Fruit fly (Drosophila melanogaster) whole organism, embryonic: Measurements from ENCODE around the gene Non3.

Source experiments
- B-H2 ChIP-seq: fragments of 200-800 bp; sonication (Bioruptor generic); optimal IDR thresholded peaks from 2 replicates; lab custom pipeline; 2018; ENCODE audit warnings: missing biosample characterization, mild to moderate bottlenecking, missing genetic modification characterization
- CG12104 ChIP-seq: fragments of 200-800 bp; sonication (Bioruptor generic); optimal IDR thresholded peaks from 3 replicates; lab custom pipeline; 2016; ENCODE audit warnings: missing biosample characterization, missing genetic modification characterization
- CG15011 ChIP-seq: fragments of 200-800 bp; sonication (Bioruptor generic); optimal IDR thresholded peaks from 3 replicates; lab custom pipeline; 2018; ENCODE audit warnings: missing biosample characterization, mild to moderate bottlenecking, missing genetic modification characterization
- CG15073 ChIP-seq: fragments of 200-800 bp; sonication (Bioruptor generic); optimal IDR thresholded peaks from 2 replicates; lab custom pipeline; 2016; ENCODE audit warnings: missing biosample characterization, missing genetic modification characterization
- CG16863 ChIP-seq: fragments of 200-800 bp; sonication (Bioruptor generic); optimal IDR thresholded peaks from 3 replicates; lab custom pipeline; 2016; ENCODE audit warnings: missing biosample characterization, missing genetic modification characterization
- CG32772 ChIP-seq: fragments of 200-800 bp; sonication (Bioruptor generic); IDR thresholded peaks from 2 replicates; pipeline ENCODE4 v1.3.6; 2022; ENCODE audit warnings: missing biosample characterization, missing genetic modification characterization
- CG34376 ChIP-seq: fragments of 200-800 bp; sonication (Bioruptor generic); optimal IDR thresholded peaks from 2 replicates; lab custom pipeline; 2018; ENCODE audit warnings: missing biosample characterization, mild to moderate bottlenecking, missing genetic modification characterization
- CG34422 ChIP-seq: fragments of 200-800 bp; sonication (Bioruptor generic); IDR thresholded peaks from 3 replicates; pipeline ENCODE4 v1.3.6; 2022; ENCODE audit warnings: missing biosample characterization, missing genetic modification characterization
- CG4328 ChIP-seq: fragments of 200-800 bp; sonication (Bioruptor generic); optimal IDR thresholded peaks from 3 replicates; lab custom pipeline; 2017; ENCODE audit warnings: missing biosample characterization, missing genetic modification reagents, missing genetic modification characterization
- CG4707 ChIP-seq: fragments of 200-800 bp; sonication (Bioruptor generic); optimal IDR thresholded peaks from 2 replicates; lab custom pipeline; 2018; ENCODE audit warnings: missing biosample characterization, mild to moderate bottlenecking, missing genetic modification characterization, moderate library complexity
- CG7271 ChIP-seq: fragments of 200-800 bp; sonication (Bioruptor generic); optimal IDR thresholded peaks from 2 replicates; lab custom pipeline; 2018; ENCODE audit warnings: missing biosample characterization, mild to moderate bottlenecking, missing genetic modification characterization, moderate library complexity
- CG8478 ChIP-seq: fragments of >200 bp; optimal IDR thresholded peaks from 2 replicates; lab custom pipeline; 2018
- CG9215 ChIP-seq: fragments of 200-800 bp; sonication (Bioruptor generic); IDR thresholded peaks from 2 replicates; pipeline ENCODE4 v1.3.6; 2022; ENCODE audit warnings: missing biosample characterization, missing genetic modification characterization
- Chrac-16 ChIP-seq: fragments of 200-800 bp; sonication (Bioruptor generic); optimal IDR thresholded peaks from 3 replicates; lab custom pipeline; 2016; ENCODE audit warnings: missing biosample characterization, missing genetic modification characterization
- Dbx ChIP-seq: fragments of 200-800 bp; sonication (Bioruptor generic); IDR thresholded peaks from 3 replicates; pipeline ENCODE4 v1.3.6; 2022; ENCODE audit warnings: missing biosample characterization, missing genetic modification characterization
- Dek ChIP-seq: fragments of 200-800 bp; sonication (Bioruptor generic); optimal IDR thresholded peaks from 3 replicates; lab custom pipeline; 2019; ENCODE audit warnings: missing biosample characterization, mild to moderate bottlenecking, missing genetic modification characterization, moderate library complexity
- Doc3 ChIP-seq: fragments of 200-800 bp; sonication (Bioruptor generic); IDR thresholded peaks from 3 replicates; pipeline ENCODE4 v1.3.6; 2022; ENCODE audit warnings: missing biosample characterization, missing genetic modification characterization; ENCODE audit not compliant: partially characterized antibody
- HLH3B ChIP-seq: fragments of 200-800 bp; sonication (Bioruptor generic); IDR thresholded peaks from 2 replicates; pipeline ENCODE4 v1.3.6; 2022; ENCODE audit warnings: missing biosample characterization, missing genetic modification characterization
- HLH4C ChIP-seq: fragments of 200-800 bp; sonication (Bioruptor generic); IDR thresholded peaks from 3 replicates; pipeline ENCODE4 v1.3.6; 2022; ENCODE audit warnings: missing biosample characterization, missing genetic modification characterization; ENCODE audit not compliant: partially characterized antibody
- Hey ChIP-seq: fragments of 200-800 bp; sonication (Bioruptor generic); optimal IDR thresholded peaks from 3 replicates; lab custom pipeline; 2018; ENCODE audit warnings: missing biosample characterization, mild to moderate bottlenecking, missing genetic modification characterization
- Hr78 ChIP-seq, 2 experiments: fragments of 200-800 bp in 1 of 2; fragments of >200 bp in 1 of 2; sonication (Bioruptor generic) in 1 of 2; optimal IDR thresholded peaks; 2 replicates each; lab custom pipeline; 2017 to 2019; ENCODE audit warnings: missing biosample characterization in 2 of 2, missing genetic modification characterization in 2 of 2, mild to moderate bottlenecking in 1 of 2, moderate library complexity in 1 of 2
- NC2β ChIP-seq: fragments of 200-800 bp; sonication (Bioruptor generic); optimal IDR thresholded peaks from 2 replicates; lab custom pipeline; 2016; ENCODE audit warnings: missing biosample characterization, missing genetic modification characterization
- Neu2 ChIP-seq: fragments of 200-800 bp; sonication (Bioruptor generic); optimal IDR thresholded peaks from 3 replicates; lab custom pipeline; 2016; ENCODE audit warnings: missing biosample characterization, missing genetic modification characterization, borderline replicate concordance
- Nf-YA ChIP-seq: fragments of 200-800 bp; sonication (Bioruptor generic); IDR thresholded peaks from 2 replicates; pipeline ENCODE4 v1.3.6; 2022; ENCODE audit warnings: missing biosample characterization, missing genetic modification characterization
- Optix ChIP-seq: fragments of 200-800 bp; sonication (Bioruptor generic); IDR thresholded peaks from 3 replicates; pipeline ENCODE4 v1.3.6; 2022; ENCODE audit warnings: missing biosample characterization, missing genetic modification characterization
- PHDP ChIP-seq: fragments of 200-800 bp; sonication (Bioruptor generic); optimal IDR thresholded peaks from 3 replicates; lab custom pipeline; 2018; ENCODE audit warnings: missing biosample characterization, mild to moderate bottlenecking, missing genetic modification characterization, moderate library complexity
- Xbp1 ChIP-seq: fragments of 200-800 bp; sonication (Bioruptor generic); optimal IDR thresholded peaks from 3 replicates; lab custom pipeline; 2016; ENCODE audit warnings: missing biosample characterization, mild to moderate bottlenecking, missing genetic modification characterization
- amos ChIP-seq: fragments of 200-800 bp; sonication (Bioruptor generic); IDR thresholded peaks from 2 replicates; pipeline ENCODE4 v1.3.6; 2022; ENCODE audit warnings: missing biosample characterization, missing genetic modification characterization; ENCODE audit not compliant: partially characterized antibody
- caup ChIP-seq: fragments of 200-800 bp; sonication (Bioruptor generic); optimal IDR thresholded peaks from 3 replicates; lab custom pipeline; 2017; ENCODE audit warnings: missing biosample characterization, mild to moderate bottlenecking, missing genetic modification characterization, moderate library complexity; ENCODE audit not compliant: severe bottlenecking
- ewg ChIP-seq: fragments of 200-800 bp; sonication (Bioruptor generic); optimal IDR thresholded peaks from 3 replicates; lab custom pipeline; 2017; ENCODE audit warnings: mild to moderate bottlenecking, missing biosample characterization, missing genetic modification reagents, missing genetic modification characterization
- fd102C ChIP-seq: fragments of 200-800 bp; sonication (Bioruptor generic); optimal IDR thresholded peaks from 2 replicates; lab custom pipeline; 2018; ENCODE audit warnings: missing biosample characterization, mild to moderate bottlenecking, missing genetic modification characterization, moderate library complexity
- gsb ChIP-seq: fragments of 200-800 bp; sonication (Bioruptor generic); IDR thresholded peaks from 2 replicates; pipeline ENCODE4 v1.3.6; 2022; ENCODE audit warnings: missing biosample characterization, missing genetic modification characterization
- h ChIP-seq: fragments of >200 bp; optimal IDR thresholded peaks from 2 replicates; lab custom pipeline; 2017
- her ChIP-seq: fragments of 200-800 bp; sonication (Bioruptor generic); optimal IDR thresholded peaks from 2 replicates; lab custom pipeline; 2016; ENCODE audit warnings: missing biosample characterization, missing genetic modification characterization
- ind ChIP-seq: fragments of 200-800 bp; sonication (Bioruptor generic); optimal IDR thresholded peaks from 3 replicates; lab custom pipeline; 2016; ENCODE audit warnings: missing biosample characterization, missing genetic modification characterization
- jigr1 ChIP-seq: fragments of 200-800 bp; sonication (Bioruptor generic); IDR thresholded peaks from 3 replicates; pipeline ENCODE4 v1.3.6; 2022; ENCODE audit warnings: missing biosample characterization, missing genetic modification characterization
- mirr ChIP-seq: fragments of 200-800 bp; sonication (Bioruptor generic); optimal IDR thresholded peaks from 3 replicates; lab custom pipeline; 2018; ENCODE audit warnings: missing biosample characterization, mild to moderate bottlenecking, missing genetic modification characterization
- nau ChIP-seq: fragments of 200-800 bp; sonication (Bioruptor generic); optimal IDR thresholded peaks from 3 replicates; lab custom pipeline; 2017; ENCODE audit warnings: missing biosample characterization, mild to moderate bottlenecking, missing genetic modification characterization, missing genetic modification reagents
- nerfin-2 ChIP-seq: fragments of 200-800 bp; sonication (Bioruptor generic); IDR thresholded peaks from 2 replicates; pipeline ENCODE4 v1.3.6; 2022; ENCODE audit warnings: missing biosample characterization, missing genetic modification characterization; ENCODE audit not compliant: partially characterized antibody
- nom ChIP-seq: fragments of 200-800 bp; sonication (Bioruptor generic); optimal IDR thresholded peaks from 2 replicates; lab custom pipeline; 2017; ENCODE audit warnings: missing biosample characterization, missing genetic modification characterization, mild to moderate bottlenecking, moderate library complexity, missing genetic modification reagents
- oc ChIP-seq: fragments of 200-800 bp; sonication (Bioruptor generic); optimal IDR thresholded peaks from 2 replicates; lab custom pipeline; 2018; ENCODE audit warnings: missing biosample characterization, mild to moderate bottlenecking, missing genetic modification characterization, moderate library complexity
- otp ChIP-seq: fragments of 200-800 bp; sonication (Bioruptor generic); IDR thresholded peaks from 3 replicates; pipeline ENCODE4, ENCODE4 v1.3.6; 2022; ENCODE audit warnings: missing biosample characterization, missing genetic modification characterization
- peb ChIP-seq: fragments of 200-800 bp; sonication (Bioruptor generic); IDR thresholded peaks from 2 replicates; pipeline ENCODE4 v1.3.6; 2022; ENCODE audit warnings: missing biosample characterization, missing genetic modification characterization
- phol ChIP-seq: fragments of 200-800 bp; sonication (Bioruptor generic); optimal IDR thresholded peaks from 3 replicates; lab custom pipeline; 2018; ENCODE audit warnings: missing biosample characterization, mild to moderate bottlenecking, missing genetic modification characterization, moderate library complexity
- pum ChIP-seq: fragments of 200-800 bp; sonication (Bioruptor generic); optimal IDR thresholded peaks from 2 replicates; lab custom pipeline; 2016; ENCODE audit warnings: missing biosample characterization, missing genetic modification characterization
- pzg ChIP-seq: fragments of 200-800 bp; sonication (Bioruptor generic); optimal IDR thresholded peaks from 3 replicates; lab custom pipeline; 2018; ENCODE audit warnings: missing biosample characterization, mild to moderate bottlenecking, missing genetic modification characterization, moderate library complexity
- slou ChIP-seq: fragments of 200-800 bp; sonication (Bioruptor generic); optimal IDR thresholded peaks from 3 replicates; lab custom pipeline; 2016; ENCODE audit warnings: missing biosample characterization, missing genetic modification characterization
- sr ChIP-seq: fragments of 200-800 bp; sonication (Bioruptor generic); IDR thresholded peaks from 3 replicates; pipeline ENCODE4 v1.3.6; 2022; ENCODE audit warnings: missing biosample characterization, missing genetic modification characterization
- trh ChIP-seq: fragments of 200-800 bp; sonication (Bioruptor generic); optimal IDR thresholded peaks from 2 replicates; lab custom pipeline; 2016; ENCODE audit warnings: missing biosample characterization, missing genetic modification characterization
- z ChIP-seq: fragments of 200-800 bp; sonication (Bioruptor generic); IDR thresholded peaks from 3 replicates; pipeline ENCODE4 v1.3.6; 2022; ENCODE audit warnings: missing biosample characterization, missing genetic modification characterization
- zfh1 ChIP-seq: fragments of 200-800 bp; sonication (Bioruptor generic); IDR thresholded peaks from 3 replicates; pipeline ENCODE4 v1.3.6; 2022; ENCODE audit warnings: missing biosample characterization, missing genetic modification characterization

The Non3 gene

dm6 chr3R:18223434-18223833 lies at the start of gene Non3, which contains the start of gene mTerf5 (continued):
- TF ChIP-seq caup (GFP tag; lab: Kevin White, UChicago) (peak; percentile 58), sr (no peak), nerfin-2 (GFP tag; lab: Robert Waterston, UW) (peak; percentile 72), CG16863 (GFP tag; lab: Kevin White, UChicago) (peak; percentile 44), CG34422 (GFP tag; lab: Robert Waterston, UW) (peak; percentile 77), nau (GFP tag; lab: Kevin White, UChicago) (no peak), gsb (GFP tag; lab: Robert Waterston, UW) (no peak), NC2β (GFP tag; lab: Kevin White, UChicago) (no peak), ewg (GFP tag; lab: Kevin White, UChicago) (peak; percentile 81), CG9215 (peak; percentile 46), HLH4C (GFP tag; lab: Robert Waterston, UW) (peak; percentile 86), z (GFP tag; lab: Robert Waterston, UW) (no peak), CG12104 (GFP tag; lab: Kevin White, UChicago) (no peak), B-H2 (GFP tag; lab: Kevin White, UChicago) (peak; percentile 70), Optix (GFP tag; lab: Robert Waterston, UW) (peak; percentile 37; the same call in 1 of the 3 replicates), otp (GFP tag; lab: Robert Waterston, UW) (no peak), CG7271 (tag; lab: Kevin White, UChicago) (peak; percentile 44), CG15011 (GFP tag; lab: Kevin White, UChicago) (no peak), fd102C (GFP tag; lab: Kevin White, UChicago) (no peak), nom (GFP tag; lab: Kevin White, UChicago) (peak; percentile 27), h (no peak), CG8478 (lab: Kevin White, UChicago) (no peak), Hey (tag; lab: Kevin White, UChicago) (no peak), peb (GFP tag; lab: Robert Waterston, UW) (peak; percentile 17; the same call in 1 of the 2 replicates), Hr78 (GFP tag; optimal IDR thresholded peaks at IDR 0.05; lab: Kevin White, UChicago) (no peak), jigr1 (GFP tag; lab: Robert Waterston, UW) (no peak), mirr (GFP tag; lab: Kevin White, UChicago) (no peak), HLH3B (no peak), zfh1 (GFP tag; lab: Robert Waterston, UW) (peak; percentile 58; the same call in 1 of the 3 replicates), CG32772 (GFP tag; lab: Robert Waterston, UW) (0 out of 2 replicates have a peak, but pooled peaks have one; percentile 15), Neu2 (GFP tag; lab: Kevin White, UChicago) (no peak), PHDP (peak; percentile 60), CG4707 (GFP tag; lab: Kevin White, UChicago) (no peak), Dbx (GFP tag; lab: Robert Waterston, UW) (peak; percentile 59; the same call in 2 of the 3 replicates), Dek (tag; lab: Kevin White, UChicago) (peak; percentile 36), pum (GFP tag; lab: Kevin White, UChicago) (peak; percentile 10), trh (GFP tag; lab: Kevin White, UChicago) (no peak), phol (tag; lab: Kevin White, UChicago) (peak; percentile 68), Xbp1 (GFP tag; lab: Kevin White, UChicago) (peak; percentile 75), amos (GFP tag; lab: Robert Waterston, UW) (peak; percentile 84), oc (tag; lab: Kevin White, UChicago) (no peak), Nf-YA (GFP tag; lab: Robert Waterston, UW) (no peak), slou (no peak), pzg (GFP tag; lab: Kevin White, UChicago) (peak; percentile 51), her (no peak), Chrac-16 (peak; percentile 46), CG34376 (no peak), CG4328 (GFP tag; lab: Kevin White, UChicago) (peak; percentile 41), CG15073 (GFP tag; lab: Kevin White, UChicago) (no peak), ind (GFP tag; lab: Kevin White, UChicago) (peak; percentile 68), Doc3 (GFP tag; lab: Robert Waterston, UW) (peak; percentile 89)
